Worm (Caenorhabditis elegans): ENCODE measurements around the gene C56C10.6.

Gene C56C10.6

ce11 chrII:6563238-6563637, 17.9 kb downstream of the C56C10.6 start:
- TF ChIP-seq bed-3 (GFP tag; optimal IDR thresholded peaks at IDR 0.05) (no peak), mls-2 (tag; optimal IDR thresholded peaks at IDR 0.05) (no peak), unc-62 (GFP tag; optimal IDR thresholded peaks at IDR 0.05) (peak; percentile 7), nhr-28 (tag; optimal IDR thresholded peaks at IDR 0.05) (no peak), sem-2 (GFP tag; optimal IDR thresholded peaks at IDR 0.05) (no peak), blmp-1 (tag; optimal IDR thresholded peaks at IDR 0.05) (no peak), nhr-12 (tag; optimal IDR thresholded peaks at IDR 0.05) (no peak), unc-39 (tag; optimal IDR thresholded peaks at IDR 0.05) (no peak), ceh-83 (GFP tag; optimal IDR thresholded peaks at IDR 0.05) (no peak), nhr-2 (tag; optimal IDR thresholded peaks at IDR 0.05) (peak; percentile 35), elt-1 (tag; optimal IDR thresholded peaks at IDR 0.05; ENCODE audit: borderline replicate concordance, insufficient read depth) (no peak), cnd-1 (tag; optimal IDR thresholded peaks at IDR 0.05) (no peak), flh-1 (GFP tag; optimal IDR thresholded peaks at IDR 0.05) (no peak), nhr-237 (tag; optimal IDR thresholded peaks at IDR 0.05) (no peak), hlh-1 (tag; optimal IDR thresholded peaks at IDR 0.05) (no peak), ceh-43 (GFP tag; optimal IDR thresholded peaks at IDR 0.05) (no peak), pha-4 (tag; optimal IDR thresholded peaks at IDR 0.05) (peak; percentile 11), nhr-76 (tag; optimal IDR thresholded peaks at IDR 0.05) (no peak), M03D4.4 (tag; optimal IDR thresholded peaks at IDR 0.05) (no peak), lin-13 (tag; optimal IDR thresholded peaks at IDR 0.05) (no peak), elt-3 (tag; optimal IDR thresholded peaks at IDR 0.05) (no peak), ham-2 (GFP tag; optimal IDR thresholded peaks at IDR 0.05) (no peak), unc-120 (tag; optimal IDR thresholded peaks at IDR 0.05; ENCODE audit: poor library complexity, severe bottlenecking) (peak; percentile 5), lsy-2 (tag; optimal IDR thresholded peaks at IDR 0.05) (no peak), sptf-1 (tag; optimal IDR thresholded peaks at IDR 0.05) (no peak), mab-5 (tag; optimal IDR thresholded peaks at IDR 0.05) (no peak), snpc-4 (tag; optimal IDR thresholded peaks at IDR 0.05) (no peak)

- TF ChIP-seq nhr-237 (tag; optimal IDR thresholded peaks at IDR 0.05) (no peak), zip-8 (tag; optimal IDR thresholded peaks at IDR 0.05) (no peak), lin-32 (GFP tag; optimal IDR thresholded peaks at IDR 0.05) (no peak), mab-5 (tag; optimal IDR thresholded peaks at IDR 0.05) (no peak), bed-3 (GFP tag; optimal IDR thresholded peaks at IDR 0.05) (no peak), nhr-2 (tag; optimal IDR thresholded peaks at IDR 0.05) (no peak), ham-2 (GFP tag; optimal IDR thresholded peaks at IDR 0.05) (no peak), hlh-1 (tag; optimal IDR thresholded peaks at IDR 0.05) (no peak), pha-4 (tag; optimal IDR thresholded peaks at IDR 0.05) (no peak), mls-2 (tag; optimal IDR thresholded peaks at IDR 0.05) (no peak)
Measured at ce11 chrII:6562203-6562867, 18.8 kb downstream of the C56C10.6 start.

- no peak for TF ChIP-seq nhr-28 (tag; optimal IDR thresholded peaks at IDR 0.05)
- no peak for TF ChIP-seq sem-2 (GFP tag; optimal IDR thresholded peaks at IDR 0.05)
- TF ChIP-seq nhr-76 (tag; optimal IDR thresholded peaks at IDR 0.05), result no peak
- no peak for TF ChIP-seq unc-39 (tag; optimal IDR thresholded peaks at IDR 0.05)
- TF ChIP-seq hlh-1 (tag; optimal IDR thresholded peaks at IDR 0.05), result no peak
Measured at ce11 chrII:6561300-6561699, 19.8 kb downstream of the C56C10.6 start, which contains the start of gene F18C5.10. Gene F18C5.10 (minus strand): TSS chrII:6561444.

ce11 chrII:6560291-6560690, 20.8 kb downstream of the C56C10.6 start:
- TF ChIP-seq ceh-39 (tag; optimal IDR thresholded peaks at IDR 0.05) (no peak), unc-120 (tag; optimal IDR thresholded peaks at IDR 0.05; ENCODE audit: poor library complexity, severe bottlenecking) (no peak), lsy-2 (tag; optimal IDR thresholded peaks at IDR 0.05) (no peak), nhr-28 (tag; optimal IDR thresholded peaks at IDR 0.05) (no peak), mls-2 (tag; optimal IDR thresholded peaks at IDR 0.05) (no peak), blmp-1 (tag; optimal IDR thresholded peaks at IDR 0.05) (no peak), ces-1 (GFP tag; optimal IDR thresholded peaks at IDR 0.05) (no peak), ceh-83 (GFP tag; optimal IDR thresholded peaks at IDR 0.05) (no peak), hlh-1 (tag; optimal IDR thresholded peaks at IDR 0.05) (no peak), unc-39 (tag; optimal IDR thresholded peaks at IDR 0.05) (no peak), bed-3 (GFP tag; optimal IDR thresholded peaks at IDR 0.05) (no peak), sem-2 (GFP tag; optimal IDR thresholded peaks at IDR 0.05) (no peak), tbx-8 (GFP tag; optimal IDR thresholded peaks at IDR 0.05) (no peak), M03D4.4 (tag; optimal IDR thresholded peaks at IDR 0.05) (no peak), cnd-1 (tag; optimal IDR thresholded peaks at IDR 0.05) (no peak), elt-1 (tag; optimal IDR thresholded peaks at IDR 0.05; ENCODE audit: borderline replicate concordance, insufficient read depth) (no peak), nhr-237 (tag; optimal IDR thresholded peaks at IDR 0.05) (no peak), flh-1 (GFP tag; optimal IDR thresholded peaks at IDR 0.05) (no peak)
